Fruit fly (Drosophila melanogaster) whole organism, embryonic: ENCODE measurements around the gene Mst98Cb.

ENCODE experiments used
- Blimp-1 ChIP-seq: fragments of 200-800 bp; sonication (Bioruptor generic); optimal IDR thresholded peaks from 3 replicates; lab custom pipeline; 2018; ENCODE audit warnings: missing biosample characterization, missing genetic modification characterization, mild to moderate bottlenecking, moderate library complexity, missing genetic modification reagents
- CG11504 ChIP-seq: fragments of 200-800 bp; sonication (Bioruptor generic); optimal IDR thresholded peaks from 3 replicates; lab custom pipeline; 2019; ENCODE audit warnings: missing biosample characterization, mild to moderate bottlenecking, missing genetic modification characterization, moderate library complexity
- CG11560 ChIP-seq: fragments of 200-800 bp; sonication (Bioruptor generic); IDR thresholded peaks from 3 replicates; pipeline ENCODE4 v1.3.6; 2022; ENCODE audit warnings: missing biosample characterization, missing genetic modification characterization
- CG14014 ChIP-seq: fragments of 200-800 bp; sonication (Bioruptor generic); IDR thresholded peaks from 2 replicates; pipeline ENCODE4 v1.3.6; 2022; ENCODE audit warnings: missing biosample characterization, missing genetic modification characterization
- CG1602 ChIP-seq: fragments of 200-800 bp; sonication (Bioruptor generic); optimal IDR thresholded peaks from 3 replicates; lab custom pipeline; 2016; ENCODE audit warnings: missing biosample characterization, missing genetic modification characterization
- CG17361 ChIP-seq: fragments of 200-800 bp; sonication (Bioruptor generic); IDR thresholded peaks from 3 replicates; pipeline ENCODE4 v1.3.6; 2022; ENCODE audit warnings: missing biosample characterization, missing genetic modification characterization
- CG2875 ChIP-seq: fragments of 200-800 bp; sonication (Bioruptor generic); optimal IDR thresholded peaks from 2 replicates; lab custom pipeline; 2017; ENCODE audit warnings: missing biosample characterization, mild to moderate bottlenecking, missing genetic modification characterization, missing genetic modification reagents
- CG43689 ChIP-seq: fragments of 200-800 bp; sonication (Bioruptor generic); IDR thresholded peaks from 2 replicates; pipeline ENCODE4 v1.3.6; 2022; ENCODE audit warnings: missing biosample characterization, missing genetic modification characterization
- CG7839 ChIP-seq: fragments of 200-800 bp; sonication (Bioruptor generic); optimal IDR thresholded peaks from 3 replicates; lab custom pipeline; 2018; ENCODE audit warnings: missing biosample characterization, mild to moderate bottlenecking, missing genetic modification characterization, moderate library complexity
- CG8281 ChIP-seq: fragments of 200-800 bp; sonication (Bioruptor generic); optimal IDR thresholded peaks from 2 replicates; lab custom pipeline; 2018; ENCODE audit warnings: missing biosample characterization, mild to moderate bottlenecking, missing genetic modification characterization, moderate library complexity
- CoRest ChIP-seq: fragments of 200-800 bp; sonication (Bioruptor generic); optimal IDR thresholded peaks from 3 replicates; lab custom pipeline; 2018; ENCODE audit warnings: missing biosample characterization, mild to moderate bottlenecking, missing genetic modification characterization, moderate library complexity
- Dfd ChIP-seq, 2 experiments: fragments of >200 bp; optimal IDR thresholded peaks; 2 replicates each; lab custom pipeline; 2017; ENCODE audit warnings: missing biosample characterization in 2 of 2, missing genetic modification characterization in 2 of 2
- Dp ChIP-seq: fragments of 200-800 bp; sonication (Bioruptor generic); optimal IDR thresholded peaks from 2 replicates; lab custom pipeline; 2018; ENCODE audit warnings: missing biosample characterization, mild to moderate bottlenecking, missing genetic modification characterization, moderate library complexity
- E2f1 ChIP-seq: fragments of 200-800 bp; sonication (Bioruptor generic); IDR thresholded peaks from 2 replicates; pipeline ENCODE4 v1.3.6; 2022; ENCODE audit warnings: missing biosample characterization, missing genetic modification characterization
- ERR ChIP-seq: fragments of 200-800 bp; sonication (Bioruptor generic); optimal IDR thresholded peaks from 2 replicates; lab custom pipeline; 2016; ENCODE audit warnings: missing biosample characterization, missing genetic modification characterization
- Eip74EF ChIP-seq, 2 experiments: fragments of 200-800 bp in 1 of 2; fragments of >200 bp in 1 of 2; sonication (Bioruptor generic) in 1 of 2; optimal IDR thresholded peaks; 2 replicates each; lab custom pipeline; 2017 to 2019; ENCODE audit warnings: missing biosample characterization in 2 of 2, missing genetic modification characterization in 2 of 2, mild to moderate bottlenecking in 1 of 2, moderate library complexity in 1 of 2
- Elba2 ChIP-seq: fragments of 200-800 bp; sonication (Bioruptor generic); optimal IDR thresholded peaks from 3 replicates; lab custom pipeline; 2016; ENCODE audit warnings: missing biosample characterization, missing genetic modification characterization
- Hr78 ChIP-seq, 2 experiments: fragments of 200-800 bp in 1 of 2; fragments of >200 bp in 1 of 2; sonication (Bioruptor generic) in 1 of 2; optimal IDR thresholded peaks; 2 replicates each; lab custom pipeline; 2017 to 2019; ENCODE audit warnings: missing biosample characterization in 2 of 2, missing genetic modification characterization in 2 of 2, mild to moderate bottlenecking in 1 of 2, moderate library complexity in 1 of 2
- Hsf ChIP-seq: fragments of 200-800 bp; sonication (Bioruptor generic); optimal IDR thresholded peaks from 3 replicates; lab custom pipeline; 2016; ENCODE audit warnings: missing biosample characterization, missing genetic modification characterization
- Jarid2 ChIP-seq: fragments of 200-800 bp; sonication (Bioruptor generic); optimal IDR thresholded peaks from 3 replicates; lab custom pipeline; 2017; ENCODE audit warnings: mild to moderate bottlenecking, missing biosample characterization, missing genetic modification reagents, missing genetic modification characterization
- Oaz ChIP-seq: fragments of 200-800 bp; sonication (Bioruptor generic); IDR thresholded peaks from 2 replicates; pipeline ENCODE4 v1.3.6; 2022; ENCODE audit warnings: missing biosample characterization, missing genetic modification characterization
- PHDP ChIP-seq: fragments of 200-800 bp; sonication (Bioruptor generic); optimal IDR thresholded peaks from 3 replicates; lab custom pipeline; 2018; ENCODE audit warnings: missing biosample characterization, mild to moderate bottlenecking, missing genetic modification characterization, moderate library complexity
- Pdp1 ChIP-seq, 2 experiments: fragments of 200-800 bp; sonication (Bioruptor generic); optimal IDR thresholded peaks; 3 replicates each; lab custom pipeline; 2016; ENCODE audit warnings: missing biosample characterization in 2 of 2, missing genetic modification characterization in 2 of 2, mild to moderate bottlenecking in 1 of 2, moderate library complexity in 1 of 2
- Sox102F ChIP-seq: fragments of 200-800 bp; sonication (Bioruptor generic); optimal IDR thresholded peaks from 2 replicates; lab custom pipeline; 2018; ENCODE audit warnings: missing biosample characterization, mild to moderate bottlenecking, missing genetic modification characterization, moderate library complexity
- Usf ChIP-seq: fragments of 200-800 bp; sonication (Bioruptor generic); optimal IDR thresholded peaks from 2 replicates; lab custom pipeline; 2017; ENCODE audit warnings: missing genotype, missing biosample characterization, missing genetic modification characterization
- ato ChIP-seq: fragments of 200-800 bp; sonication (Bioruptor generic); IDR thresholded peaks from 2 replicates; pipeline ENCODE4 v1.3.6; 2022; ENCODE audit warnings: missing biosample characterization, missing genetic modification characterization; ENCODE audit not compliant: partially characterized antibody
- bcd ChIP-seq: fragments of 200-800 bp; sonication (Bioruptor generic); optimal IDR thresholded peaks from 2 replicates; lab custom pipeline; 2017; ENCODE audit warnings: missing biosample characterization, mild to moderate bottlenecking, missing genetic modification characterization
- crp ChIP-seq, 2 experiments: fragments of 200-800 bp; sonication (Bioruptor generic); optimal IDR thresholded peaks; 2 replicates in 1 of 2; 3 replicates in 1 of 2; lab custom pipeline; 2017; ENCODE audit warnings: missing biosample characterization in 2 of 2, missing genetic modification characterization in 2 of 2, mild to moderate bottlenecking in 1 of 2, moderate library complexity in 1 of 2
- dimm ChIP-seq: fragments of 200-800 bp; sonication (Bioruptor generic); IDR thresholded peaks from 2 replicates; pipeline ENCODE4 v1.3.6; 2022; ENCODE audit warnings: missing biosample characterization, missing genetic modification characterization
- eyg ChIP-seq: fragments of 200-800 bp; sonication (Bioruptor generic); optimal IDR thresholded peaks from 3 replicates; lab custom pipeline; 2016; ENCODE audit warnings: missing biosample characterization, missing genetic modification characterization
- fru ChIP-seq: fragments of >200 bp; optimal IDR thresholded peaks from 2 replicates; lab custom pipeline; 2017
- gcm ChIP-seq: fragments of 200-800 bp; sonication (Bioruptor generic); optimal IDR thresholded peaks from 2 replicates; lab custom pipeline; 2019; ENCODE audit warnings: missing biosample characterization, mild to moderate bottlenecking, missing genetic modification characterization, moderate library complexity
- gcm2 ChIP-seq: fragments of 200-800 bp; sonication (Bioruptor generic); optimal IDR thresholded peaks from 2 replicates; lab custom pipeline; 2016; ENCODE audit warnings: missing biosample characterization, missing genetic modification characterization
- h ChIP-seq: fragments of >200 bp; optimal IDR thresholded peaks from 2 replicates; lab custom pipeline; 2017
- inv ChIP-seq: fragments of 200-800 bp; sonication (Bioruptor generic); IDR thresholded peaks from 2 replicates; pipeline ENCODE4 v1.3.6; 2022; ENCODE audit warnings: missing biosample characterization, missing genetic modification characterization; ENCODE audit not compliant: partially characterized antibody
- kni ChIP-seq: fragments of 200-800 bp; sonication (Bioruptor generic); optimal IDR thresholded peaks from 3 replicates; lab custom pipeline; 2017; ENCODE audit warnings: mild to moderate bottlenecking, missing biosample characterization, missing genetic modification reagents, missing genetic modification characterization
- lab ChIP-seq: fragments of 200-800 bp; sonication (Bioruptor generic); optimal IDR thresholded peaks from 3 replicates; lab custom pipeline; 2017; ENCODE audit warnings: missing biosample characterization, missing genetic modification characterization, mild to moderate bottlenecking, moderate library complexity, missing genetic modification reagents
- lov ChIP-seq, 2 experiments: fragments of 200-800 bp in 1 of 2; fragments of >200 bp in 1 of 2; sonication (Bioruptor generic) in 1 of 2; IDR thresholded peaks in 1 of 2; optimal IDR thresholded peaks in 1 of 2; 2 replicates in 1 of 2; 3 replicates in 1 of 2; pipeline versions ENCODE4 v1.3.6 to Lab custom; 2017 to 2022; ENCODE audit warnings: missing biosample characterization in 1 of 2, missing genetic modification characterization in 1 of 2
- mam ChIP-seq: fragments of 200-800 bp; sonication (Bioruptor generic); optimal IDR thresholded peaks from 3 replicates; lab custom pipeline; 2016; ENCODE audit warnings: missing biosample characterization, missing genetic modification characterization
- pita ChIP-seq: fragments of 200-800 bp; sonication (Bioruptor generic); optimal IDR thresholded peaks from 2 replicates; lab custom pipeline; 2017; ENCODE audit warnings: missing biosample characterization, mild to moderate bottlenecking, missing genetic modification characterization
- psq ChIP-seq: fragments of 200-800 bp; sonication (Bioruptor generic); optimal IDR thresholded peaks from 2 replicates; lab custom pipeline; 2017; ENCODE audit warnings: missing biosample characterization, missing genetic modification characterization
- ranshi ChIP-seq: fragments of 200-800 bp; sonication (Bioruptor generic); IDR thresholded peaks from 2 replicates; pipeline ENCODE4 v1.3.6; 2022; ENCODE audit warnings: missing biosample characterization, missing genetic modification characterization
- sr ChIP-seq: fragments of 200-800 bp; sonication (Bioruptor generic); IDR thresholded peaks from 3 replicates; pipeline ENCODE4 v1.3.6; 2022; ENCODE audit warnings: missing biosample characterization, missing genetic modification characterization
- ssp ChIP-seq: fragments of 200-800 bp; sonication (Bioruptor generic); IDR thresholded peaks from 2 replicates; pipeline ENCODE4 v1.3.6; 2022; ENCODE audit warnings: missing biosample characterization, missing genetic modification characterization
- tap ChIP-seq: fragments of 200-800 bp; optimal IDR thresholded peaks from 3 replicates; lab custom pipeline; 2019; ENCODE audit warnings: missing biosample characterization, mild to moderate bottlenecking, missing genetic modification characterization, moderate library complexity
- trem ChIP-seq: fragments of 200-800 bp; optimal IDR thresholded peaks from 3 replicates; lab custom pipeline; 2019; ENCODE audit warnings: missing biosample characterization, mild to moderate bottlenecking, missing genetic modification characterization, moderate library complexity
- yki ChIP-seq: fragments of >200 bp; optimal IDR thresholded peaks from 3 replicates; lab custom pipeline; 2018

Gene Mst98Cb

DNA sequence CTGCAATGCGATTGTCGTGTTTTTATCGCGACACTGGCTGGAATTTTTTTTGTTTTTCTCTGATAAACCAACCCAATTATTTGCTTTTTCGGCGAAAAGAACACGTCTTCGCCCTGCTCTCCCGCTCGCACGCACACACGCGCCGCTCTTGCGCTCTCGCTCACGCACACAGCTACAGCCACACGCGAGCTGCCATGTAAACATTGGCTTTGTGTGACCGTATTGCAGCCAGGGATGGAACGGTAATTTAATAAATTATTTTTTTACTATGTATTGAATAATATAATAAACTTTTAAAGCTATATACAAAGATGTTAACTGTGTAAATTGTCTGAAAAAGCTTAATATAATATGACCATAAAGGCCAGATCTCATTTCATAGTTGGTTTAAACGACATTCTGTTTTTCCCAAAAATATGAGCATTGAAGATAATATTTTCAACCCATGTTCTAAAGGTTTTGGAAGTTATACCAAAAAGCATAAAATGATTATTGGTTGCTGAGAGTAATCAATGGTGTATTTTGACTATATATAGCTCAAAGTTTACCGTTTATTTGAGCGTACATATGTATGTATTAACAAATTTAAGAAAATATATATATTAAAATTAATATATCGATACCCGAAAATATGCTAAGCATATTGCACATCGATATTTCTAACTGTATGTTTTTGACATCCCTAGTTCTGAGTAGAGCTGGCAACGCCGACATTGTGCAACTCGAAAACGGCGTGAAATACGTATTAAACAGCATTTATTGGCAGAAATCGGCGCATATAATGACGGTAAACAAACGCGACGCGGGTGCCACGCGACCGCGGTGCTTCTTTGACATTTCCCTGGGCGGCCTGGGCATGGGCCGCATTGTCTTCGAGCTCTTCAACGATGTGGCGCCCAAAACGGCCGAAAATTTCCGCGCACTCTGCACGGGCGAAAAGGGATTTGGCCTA lies 47.3 kb downstream of the Mst98Cb start, which contains the start of the genes Gfat2 and Moca-cyp (continued):
- TF ChIP-seq h (lab: Kevin White, UChicago), result no peak
- TF ChIP-seq mam (GFP tag; lab: Kevin White, UChicago), result peak; percentile 0
- peak; percentile 62 for TF ChIP-seq Sox102F (GFP tag; lab: Kevin White, UChicago)
- peak; percentile 35 for TF ChIP-seq CG2875
- peak; percentile 60 for TF ChIP-seq ranshi
- peak; percentile 23 for TF ChIP-seq gcm (GFP tag; lab: Kevin White, UChicago)
- TF ChIP-seq Pdp1 (GFP tag; optimal IDR thresholded peaks at IDR 0.05; lab: Kevin White, UChicago), result peak in 1 of 2 experiments; percentile 80
- peak; percentile 74 for TF ChIP-seq CG11504 (tag; lab: Kevin White, UChicago)
- peak; percentile 18 for TF ChIP-seq CG8281 (tag; lab: Kevin White, UChicago)
- peak; percentile 42 for TF ChIP-seq kni (GFP tag; lab: Kevin White, UChicago)
- no peak for TF ChIP-seq CG11560
- TF ChIP-seq ato (GFP tag; lab: Robert Waterston, UW), result peak; percentile 27; the same call in 1 of the 2 replicates
- peak; percentile 48 for TF ChIP-seq E2f1 (GFP tag; lab: Robert Waterston, UW)
- TF ChIP-seq CoRest (tag; lab: Kevin White, UChicago), result peak; percentile 83
- TF ChIP-seq trem (tag; lab: Kevin White, UChicago), result peak; percentile 64
- no peak for TF ChIP-seq fru
- TF ChIP-seq tap (tag; lab: Kevin White, UChicago), result peak; percentile 67
- peak; percentile 23 for TF ChIP-seq Hsf (GFP tag; lab: Kevin White, UChicago)
- no peak for TF ChIP-seq eyg
- peak in 1 of 2 experiments; percentile 27 for TF ChIP-seq crp (GFP tag; optimal IDR thresholded peaks at IDR 0.05; lab: Kevin White, UChicago)
- no peak for TF ChIP-seq lov (optimal IDR thresholded peaks at IDR 0.05; lab: Kevin White, UChicago)
- TF ChIP-seq lov (GFP tag; IDR thresholded peaks at IDR 0.05; lab: Robert Waterston, UW), result 0 out of 3 replicates have a peak, but pooled peaks have one; percentile 48
- TF ChIP-seq dimm (GFP tag; lab: Robert Waterston, UW), result no peak
- no peak for TF ChIP-seq CG43689 (GFP tag; lab: Robert Waterston, UW)
- peak; percentile 48 for TF ChIP-seq CG1602
- TF ChIP-seq Hr78 (GFP tag; optimal IDR thresholded peaks at IDR 0.05; lab: Kevin White, UChicago), result no peak
- TF ChIP-seq gcm2 (GFP tag; lab: Kevin White, UChicago), result no peak
- TF ChIP-seq Dp (GFP tag; lab: Kevin White, UChicago), result no peak
- 0 out of 3 replicates have a peak, but pooled peaks have one; percentile 11 for TF ChIP-seq sr
- no peak for TF ChIP-seq ERR
- TF ChIP-seq Dfd (GFP tag; optimal IDR thresholded peaks at IDR 0.05; lab: Kevin White, UChicago), result no peak
- no peak for TF ChIP-seq Eip74EF (GFP tag; optimal IDR thresholded peaks at IDR 0.05; lab: Kevin White, UChicago)
- TF ChIP-seq Blimp-1 (GFP tag; lab: Kevin White, UChicago), result peak; percentile 38
- TF ChIP-seq yki (lab: Kevin White, UChicago), result no peak
- peak; percentile 59 for TF ChIP-seq bcd (GFP tag; lab: Kevin White, UChicago)
- TF ChIP-seq PHDP, result peak; percentile 75
- TF ChIP-seq CG7839 (tag; lab: Kevin White, UChicago), result peak; percentile 72
- TF ChIP-seq Elba2, result peak; percentile 19
- peak; percentile 45 for TF ChIP-seq Usf (GFP tag; lab: Kevin White, UChicago)
- TF ChIP-seq CG14014, result peak; percentile 72
- peak; percentile 81 for TF ChIP-seq lab (GFP tag; lab: Kevin White, UChicago)
- TF ChIP-seq inv (GFP tag; lab: Robert Waterston, UW), result peak; percentile 65
- TF ChIP-seq Jarid2 (GFP tag; lab: Kevin White, UChicago), result no peak
- peak; percentile 49 for TF ChIP-seq ssp (GFP tag; lab: Robert Waterston, UW)
- TF ChIP-seq Oaz (GFP tag; lab: Robert Waterston, UW), result 0 out of 2 replicates have a peak, but pooled peaks have one; percentile 22
- no peak for TF ChIP-seq psq (GFP tag; lab: Kevin White, UChicago)
- no peak for TF ChIP-seq pita (GFP tag; lab: Kevin White, UChicago)
- TF ChIP-seq CG17361 (GFP tag; lab: Robert Waterston, UW), result peak; percentile 86
